Fruit fly (Drosophila melanogaster): Measurements from ENCODE around the gene CG7824.

CG7824 gene

dm6 chr3R:29841293-29841791 is 17.4 kb downstream of the CG7824 start, which contains the start of gene Cad99C (continued):
- TF ChIP-seq lz (GFP tag; optimal IDR thresholded peaks at IDR 0.05) = peak; percentile 5
- TF ChIP-seq Eip78C (GFP tag) = peak; percentile 80
- TF ChIP-seq Sox102F (GFP tag; optimal IDR thresholded peaks at IDR 0.05) = peak; percentile 50
- peak; percentile 7 for TF ChIP-seq Ets96B (tag; optimal IDR thresholded peaks at IDR 0.05)
- no peak for TF ChIP-seq achi (GFP tag; optimal IDR thresholded peaks at IDR 0.05)
- TF ChIP-seq CG1621 (tag; optimal IDR thresholded peaks at IDR 0.05) = no peak
- no peak for TF ChIP-seq CG11294 (GFP tag; IDR thresholded peaks at IDR 0.05)
- TF ChIP-seq Sox14 (GFP tag; optimal IDR thresholded peaks at IDR 0.05) = no peak
- TF ChIP-seq CG16779 (tag; optimal IDR thresholded peaks at IDR 0.05) = no peak
- peak; percentile 34; the same call in 1 of the 3 replicates for TF ChIP-seq CG8119 (GFP tag; IDR thresholded peaks at IDR 0.05)
- no peak for TF ChIP-seq CG8632 (GFP tag; optimal IDR thresholded peaks at IDR 0.05)
- TF ChIP-seq CG15336 (GFP tag; IDR thresholded peaks at IDR 0.05) = peak; percentile 26; the same call in 1 of the 2 replicates
- TF ChIP-seq net (GFP tag; optimal IDR thresholded peaks at IDR 0.05) = peak; percentile 15
- no peak for TF ChIP-seq salr (GFP tag; optimal IDR thresholded peaks at IDR 0.05)
- TF ChIP-seq Sox15 (GFP tag; optimal IDR thresholded peaks at IDR 0.05) = no peak

- TF ChIP-seq Eip78C (GFP tag) (no peak), acj6 (GFP tag; optimal IDR thresholded peaks at IDR 0.05) (no peak), cyc (GFP tag; optimal IDR thresholded peaks at IDR 0.05) (no peak), Lpt (GFP tag; optimal IDR thresholded peaks at IDR 0.05) (no peak), CG1621 (tag; optimal IDR thresholded peaks at IDR 0.05) (no peak), CG6276 (GFP tag; optimal IDR thresholded peaks at IDR 0.05) (no peak), CG6808 (GFP tag; optimal IDR thresholded peaks at IDR 0.05) (no peak), Sox14 (GFP tag; optimal IDR thresholded peaks at IDR 0.05) (no peak), dsx (GFP tag; optimal IDR thresholded peaks at IDR 0.05; ENCODE audit: poor library complexity, severe bottlenecking) (no peak), Met (GFP tag; optimal IDR thresholded peaks at IDR 0.05) (no peak), Blimp-1 (GFP tag; optimal IDR thresholded peaks at IDR 0.05) (no peak), Sox15 (GFP tag; optimal IDR thresholded peaks at IDR 0.05) (no peak), CG11294 (GFP tag; IDR thresholded peaks at IDR 0.05) (no peak), Hr39 (GFP tag; optimal IDR thresholded peaks at IDR 0.05) (no peak)
Measured at dm6 chr3R:29839707-29840311, 18.9 kb downstream of the CG7824 start.

dm6 chr3R:29838751-29839150 is 20.0 kb downstream of the CG7824 start:
- TF ChIP-seq CG6163 (GFP tag; IDR thresholded peaks at IDR 0.05) (0 out of 3 replicates have a peak, but pooled peaks have one; percentile 13), CG34406 (GFP tag; optimal IDR thresholded peaks at IDR 0.05) (no peak), Eip78C (GFP tag) (peak; percentile 79), CG31627 (GFP tag; optimal IDR thresholded peaks at IDR 0.05) (no peak), CG6276 (GFP tag; optimal IDR thresholded peaks at IDR 0.05) (peak; percentile 22), Met (GFP tag; optimal IDR thresholded peaks at IDR 0.05) (no peak), CG11294 (GFP tag; IDR thresholded peaks at IDR 0.05) (no peak), Smox (GFP tag; optimal IDR thresholded peaks at IDR 0.05) (no peak), pdm3 (GFP tag; optimal IDR thresholded peaks at IDR 0.05) (peak; percentile 1), CG8632 (GFP tag; optimal IDR thresholded peaks at IDR 0.05) (no peak), CG1621 (tag; optimal IDR thresholded peaks at IDR 0.05) (no peak), Sox14 (GFP tag; optimal IDR thresholded peaks at IDR 0.05) (no peak), Hr4 (GFP tag; optimal IDR thresholded peaks at IDR 0.05) (no peak), Blimp-1 (GFP tag; optimal IDR thresholded peaks at IDR 0.05) (no peak), OdsH (GFP tag; optimal IDR thresholded peaks at IDR 0.05) (peak; percentile 31), CG11902 (GFP tag; optimal IDR thresholded peaks at IDR 0.05) (no peak), CG3032 (tag; optimal IDR thresholded peaks at IDR 0.05) (no peak), cyc (GFP tag; optimal IDR thresholded peaks at IDR 0.05) (no peak), fd59A (GFP tag; optimal IDR thresholded peaks at IDR 0.05) (peak; percentile 7), CG10631 (GFP tag; optimal IDR thresholded peaks at IDR 0.05) (peak; percentile 40), Ets96B (tag; optimal IDR thresholded peaks at IDR 0.05) (peak; percentile 5), acj6 (GFP tag; optimal IDR thresholded peaks at IDR 0.05) (peak; percentile 10), eg (GFP tag; IDR thresholded peaks at IDR 0.05) (no peak), net (GFP tag; optimal IDR thresholded peaks at IDR 0.05) (no peak), Hr39 (GFP tag; optimal IDR thresholded peaks at IDR 0.05) (no peak), ss (GFP tag; optimal IDR thresholded peaks at IDR 0.05) (peak in 1 of 2 experiments; percentile 48), salr (GFP tag; optimal IDR thresholded peaks at IDR 0.05) (peak in 1 of 2 experiments; percentile 28), CG10669 (GFP tag; optimal IDR thresholded peaks at IDR 0.05) (no peak), spab (GFP tag; optimal IDR thresholded peaks at IDR 0.05) (peak; percentile 15), CG4318 (GFP tag; optimal IDR thresholded peaks at IDR 0.05) (no peak), Gug (GFP tag; IDR thresholded peaks at IDR 0.05) (no peak), Hr38 (GFP tag; optimal IDR thresholded peaks at IDR 0.05) (no peak), Ets21C (GFP tag; optimal IDR thresholded peaks at IDR 0.05) (no peak), dsx (GFP tag; optimal IDR thresholded peaks at IDR 0.05; ENCODE audit: poor library complexity, severe bottlenecking) (peak; percentile 46), achi (GFP tag; optimal IDR thresholded peaks at IDR 0.05) (peak; percentile 7), Sox15 (GFP tag; optimal IDR thresholded peaks at IDR 0.05) (no peak), CG8119 (GFP tag; IDR thresholded peaks at IDR 0.05) (peak; percentile 21; the same call in 1 of the 3 replicates)
